Fruit fly (Drosophila melanogaster) whole organism, embryonic: ENCODE data around the gene CG7916.

Experiments used
- Ada2b ChIP-seq: fragments of 200-800 bp; sonication (Bioruptor generic); IDR thresholded peaks from 2 replicates; pipeline ENCODE4 v1.3.6; 2022; ENCODE audit warnings: missing biosample characterization, missing genetic modification characterization
- Adf1 ChIP-seq: fragments of 200-800 bp; sonication (Bioruptor generic); IDR thresholded peaks from 2 replicates; pipeline ENCODE4 v1.3.6; 2022; ENCODE audit warnings: missing biosample characterization, missing genetic modification characterization
- CG10147 ChIP-seq: fragments of 200-800 bp; sonication (Bioruptor generic); optimal IDR thresholded peaks from 2 replicates; lab custom pipeline; 2019; ENCODE audit warnings: missing biosample characterization, mild to moderate bottlenecking, missing genetic modification characterization, moderate library complexity
- CG10321 ChIP-seq: fragments of 200-800 bp; sonication (Bioruptor generic); IDR thresholded peaks from 2 replicates; pipeline ENCODE4 v1.3.6; 2022; ENCODE audit warnings: missing biosample characterization, missing genetic modification characterization
- CG10543 ChIP-seq: fragments of 200-800 bp; sonication (Bioruptor generic); optimal IDR thresholded peaks from 3 replicates; lab custom pipeline; 2017; ENCODE audit warnings: missing biosample characterization, mild to moderate bottlenecking, missing genetic modification characterization, moderate library complexity
- CG11560 ChIP-seq: fragments of 200-800 bp; sonication (Bioruptor generic); IDR thresholded peaks from 3 replicates; pipeline ENCODE4 v1.3.6; 2022; ENCODE audit warnings: missing biosample characterization, missing genetic modification characterization
- CG11696 ChIP-seq: fragments of 200-800 bp; sonication (Bioruptor generic); IDR thresholded peaks from 2 replicates; pipeline ENCODE4 v1.3.6; 2022; ENCODE audit warnings: missing biosample characterization, missing genetic modification characterization
- CG12236 ChIP-seq: fragments of 200-800 bp; sonication (Bioruptor generic); optimal IDR thresholded peaks from 2 replicates; lab custom pipeline; 2016; ENCODE audit warnings: missing biosample characterization, missing genetic modification characterization
- CG15269 ChIP-seq: fragments of 200-800 bp; sonication (Bioruptor generic); optimal IDR thresholded peaks from 2 replicates; lab custom pipeline; 2018; ENCODE audit warnings: missing biosample characterization, mild to moderate bottlenecking, missing genetic modification characterization, moderate library complexity
- CG1603 ChIP-seq: fragments of 200-800 bp; sonication (Bioruptor generic); optimal IDR thresholded peaks from 2 replicates; lab custom pipeline; 2019; ENCODE audit warnings: missing biosample characterization, mild to moderate bottlenecking, missing genetic modification characterization, moderate library complexity
- CG17612 ChIP-seq: fragments of 200-800 bp; sonication (Bioruptor generic); IDR thresholded peaks from 2 replicates; pipeline ENCODE4 v1.3.6; 2022; ENCODE audit warnings: missing biosample characterization, missing genetic modification characterization
- CG31365 ChIP-seq: fragments of 200-800 bp; sonication (Bioruptor generic); optimal IDR thresholded peaks from 2 replicates; lab custom pipeline; 2018; ENCODE audit warnings: missing biosample characterization, mild to moderate bottlenecking, missing genetic modification characterization
- CG32532 ChIP-seq: fragments of 200-800 bp; sonication (Bioruptor generic); IDR thresholded peaks from 2 replicates; pipeline ENCODE4 v1.3.6; 2022; ENCODE audit warnings: missing biosample characterization, missing genetic modification characterization
- CG32767 ChIP-seq: fragments of 200-800 bp; sonication (Bioruptor generic); IDR thresholded peaks from 2 replicates; pipeline ENCODE4 v1.3.6; 2022; ENCODE audit warnings: missing biosample characterization, missing genetic modification characterization
- CG32772 ChIP-seq: fragments of 200-800 bp; sonication (Bioruptor generic); IDR thresholded peaks from 2 replicates; pipeline ENCODE4 v1.3.6; 2022; ENCODE audit warnings: missing biosample characterization, missing genetic modification characterization
- CG3281 ChIP-seq: fragments of 200-800 bp; sonication (Bioruptor generic); optimal IDR thresholded peaks from 3 replicates; lab custom pipeline; 2017; ENCODE audit warnings: missing biosample characterization, mild to moderate bottlenecking, missing genetic modification characterization
- CG3838 ChIP-seq: fragments of 200-800 bp; sonication (Bioruptor generic); optimal IDR thresholded peaks from 3 replicates; lab custom pipeline; 2016; ENCODE audit warnings: missing biosample characterization, missing genetic modification characterization
- CG7556 ChIP-seq: fragments of 200-800 bp; sonication (Bioruptor generic); optimal IDR thresholded peaks from 2 replicates; lab custom pipeline; 2017; ENCODE audit warnings: missing biosample characterization, mild to moderate bottlenecking, missing genetic modification characterization
- CG8388 ChIP-seq: fragments of 200-800 bp; sonication (Bioruptor generic); optimal IDR thresholded peaks from 2 replicates; lab custom pipeline; 2019; ENCODE audit warnings: missing biosample characterization, mild to moderate bottlenecking, missing genetic modification characterization, moderate library complexity
- Dll ChIP-seq: fragments of 200-800 bp; sonication (Bioruptor generic); IDR thresholded peaks from 4 replicates; pipeline ENCODE4 v1.3.6; 2022; ENCODE audit warnings: missing biosample characterization, missing genetic modification characterization; ENCODE audit not compliant: partially characterized antibody
- Ets65A ChIP-seq: fragments of 200-800 bp; sonication (Bioruptor generic); peaks from one replicate; lab custom pipeline; 2016; ENCODE audit warnings: missing biosample characterization, missing genetic modification characterization
- H2.0 ChIP-seq: fragments of 200-800 bp; sonication (Bioruptor generic); IDR thresholded peaks from 2 replicates; pipeline ENCODE4 v1.3.6; 2022; ENCODE audit warnings: missing biosample characterization, missing genetic modification characterization
- Hr78 ChIP-seq, 2 experiments: fragments of 200-800 bp in 1 of 2; fragments of >200 bp in 1 of 2; sonication (Bioruptor generic) in 1 of 2; optimal IDR thresholded peaks; 2 replicates each; lab custom pipeline; 2017 to 2019; ENCODE audit warnings: missing biosample characterization in 2 of 2, missing genetic modification characterization in 2 of 2, mild to moderate bottlenecking in 1 of 2, moderate library complexity in 1 of 2
- Hsf ChIP-seq: fragments of 200-800 bp; sonication (Bioruptor generic); optimal IDR thresholded peaks from 3 replicates; lab custom pipeline; 2016; ENCODE audit warnings: missing biosample characterization, missing genetic modification characterization
- Med ChIP-seq: fragments of 200-800 bp; sonication (Bioruptor generic); peaks from one replicate; lab custom pipeline; 2016; ENCODE audit warnings: missing biosample characterization, missing genetic modification characterization, mild to moderate bottlenecking, inconsistent platforms, moderate library complexity
- Pdp1 ChIP-seq, 2 experiments: fragments of 200-800 bp; sonication (Bioruptor generic); optimal IDR thresholded peaks; 3 replicates each; lab custom pipeline; 2016; ENCODE audit warnings: missing biosample characterization in 2 of 2, missing genetic modification characterization in 2 of 2, mild to moderate bottlenecking in 1 of 2, moderate library complexity in 1 of 2
- Sry-β ChIP-seq: fragments of 200-800 bp; sonication (Bioruptor generic); optimal IDR thresholded peaks from 2 replicates; lab custom pipeline; 2018; ENCODE audit warnings: missing biosample characterization, mild to moderate bottlenecking, missing genetic modification characterization, moderate library complexity
- Sry-δ ChIP-seq: fragments of 200-800 bp; sonication (Bioruptor generic); optimal IDR thresholded peaks from 2 replicates; lab custom pipeline; 2016; ENCODE audit warnings: missing biosample characterization, missing genetic modification characterization
- Stat92E ChIP-seq, 3 experiments: fragments of >200 bp in 2 of 3; fragments of 200-800 bp in 1 of 3; sonication (Bioruptor generic) in 1 of 3; optimal IDR thresholded peaks; 2 replicates each; lab custom pipeline; 2017 to 2019; ENCODE audit warnings: missing biosample characterization in 3 of 3, missing genetic modification characterization in 3 of 3, mild to moderate bottlenecking in 1 of 3, moderate library complexity in 1 of 3
- br ChIP-seq: fragments of >200 bp; optimal IDR thresholded peaks from 2 replicates; lab custom pipeline; 2017
- chinmo ChIP-seq: fragments of 200-800 bp; sonication (Bioruptor generic); IDR thresholded peaks from 4 replicates; pipeline ENCODE4 v1.3.6; 2022; ENCODE audit warnings: missing biosample characterization, missing genetic modification characterization; ENCODE audit not compliant: partially characterized antibody
- crol ChIP-seq: fragments of 200-800 bp; sonication (Bioruptor generic); IDR thresholded peaks from 2 replicates; pipeline ENCODE4 v1.3.6; 2022; ENCODE audit warnings: missing biosample characterization, missing genetic modification characterization
- cwo ChIP-seq: fragments of 200-800 bp; sonication (Bioruptor generic); optimal IDR thresholded peaks from 3 replicates; lab custom pipeline; 2017; ENCODE audit warnings: missing biosample characterization, missing genetic modification characterization, mild to moderate bottlenecking, moderate library complexity, missing genetic modification reagents
- da ChIP-seq: fragments of 200-800 bp; sonication (Bioruptor generic); optimal IDR thresholded peaks from 2 replicates; lab custom pipeline; 2016; ENCODE audit warnings: missing biosample characterization, missing genetic modification characterization
- dati ChIP-seq: fragments of 200-800 bp; sonication (Bioruptor generic); IDR thresholded peaks from 2 replicates; pipeline ENCODE4 v1.3.6; 2022; ENCODE audit warnings: missing biosample characterization, missing genetic modification characterization
- dmrt99B ChIP-seq: fragments of 200-800 bp; sonication (Bioruptor generic); optimal IDR thresholded peaks from 2 replicates; lab custom pipeline; 2018; ENCODE audit warnings: missing biosample characterization, mild to moderate bottlenecking, missing genetic modification characterization, moderate library complexity
- dpn ChIP-seq, 2 experiments: fragments of 200-800 bp; sonication (Bioruptor generic); optimal IDR thresholded peaks; 3 replicates each; lab custom pipeline; 2016; ENCODE audit warnings: missing biosample characterization in 2 of 2, missing genetic modification characterization in 2 of 2
- lmd ChIP-seq: fragments of 200-800 bp; sonication (Bioruptor generic); IDR thresholded peaks from 2 replicates; pipeline ENCODE4 v1.3.6; 2022; ENCODE audit warnings: missing biosample characterization, missing genetic modification characterization
- mam ChIP-seq: fragments of 200-800 bp; sonication (Bioruptor generic); optimal IDR thresholded peaks from 3 replicates; lab custom pipeline; 2016; ENCODE audit warnings: missing biosample characterization, missing genetic modification characterization
- peb ChIP-seq: fragments of 200-800 bp; sonication (Bioruptor generic); IDR thresholded peaks from 2 replicates; pipeline ENCODE4 v1.3.6; 2022; ENCODE audit warnings: missing biosample characterization, missing genetic modification characterization
- pho ChIP-seq: fragments of 200-800 bp; sonication (Bioruptor generic); optimal IDR thresholded peaks from 2 replicates; lab custom pipeline; 2016; ENCODE audit warnings: missing biosample characterization, missing genetic modification characterization
- shn ChIP-seq: fragments of 200-800 bp; sonication (Bioruptor generic); optimal IDR thresholded peaks from 3 replicates; lab custom pipeline; 2016; ENCODE audit warnings: missing biosample characterization, missing genetic modification characterization
- slbo ChIP-seq: fragments of 200-800 bp; sonication (Bioruptor generic); IDR thresholded peaks from 2 replicates; pipeline ENCODE4 v1.3.6; 2022; ENCODE audit warnings: missing biosample characterization, missing genetic modification characterization
- sr ChIP-seq: fragments of 200-800 bp; sonication (Bioruptor generic); IDR thresholded peaks from 3 replicates; pipeline ENCODE4 v1.3.6; 2022; ENCODE audit warnings: missing biosample characterization, missing genetic modification characterization
- stc ChIP-seq: fragments of 200-800 bp; sonication (Bioruptor generic); IDR thresholded peaks from 2 replicates; pipeline ENCODE4 v1.3.6; 2022; ENCODE audit warnings: missing biosample characterization, missing genetic modification characterization
- tup ChIP-seq: fragments of 200-800 bp; sonication (Bioruptor generic); optimal IDR thresholded peaks from 2 replicates; lab custom pipeline; 2016; ENCODE audit warnings: missing biosample characterization, mild to moderate bottlenecking, missing genetic modification characterization, moderate library complexity
- unc-4 ChIP-seq: fragments of 200-800 bp; sonication (Bioruptor generic); IDR thresholded peaks from 2 replicates; pipeline ENCODE4 v1.3.6; 2022; ENCODE audit warnings: missing biosample characterization, missing genetic modification characterization; ENCODE audit not compliant: partially characterized antibody
- vvl ChIP-seq: fragments of 200-800 bp; sonication (Bioruptor generic); IDR thresholded peaks from 2 replicates; pipeline ENCODE4 v1.3.6; 2022; ENCODE audit warnings: missing biosample characterization, missing genetic modification characterization
- wdn ChIP-seq: fragments of 200-800 bp; sonication (Bioruptor generic); IDR thresholded peaks from 2 replicates; pipeline ENCODE4 v1.3.6; 2022; ENCODE audit warnings: missing biosample characterization, missing genetic modification characterization

CG7916 gene

DNA sequence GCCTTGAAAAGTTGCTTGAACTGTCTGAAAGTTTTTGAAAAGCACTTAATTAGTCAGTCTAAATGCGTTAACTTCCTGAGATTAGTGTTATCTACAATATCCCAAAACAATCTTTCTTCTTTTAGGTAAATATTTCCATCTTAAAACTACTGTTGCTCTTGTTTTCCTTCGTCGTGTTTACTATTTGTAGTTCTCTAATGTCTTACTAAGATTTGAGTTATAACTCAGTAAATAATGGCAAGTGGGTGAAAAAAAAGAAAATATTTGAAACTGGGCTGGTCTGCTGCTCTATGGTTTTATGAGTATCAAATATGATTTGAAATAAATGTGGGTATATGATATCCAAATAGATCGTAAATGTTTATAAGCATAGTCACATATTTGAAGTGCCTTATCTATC, 45.4 kb upstream of the CG7916 start (continued):
- TF ChIP-seq CG3281 (GFP tag; lab: Kevin White, UChicago) (peak; percentile 12), CG31365 (peak; percentile 13), Sry-δ (GFP tag; lab: Kevin White, UChicago) (no peak), CG8388 (GFP tag; lab: Kevin White, UChicago) (no peak), CG32767 (no peak), wdn (no peak), unc-4 (no peak), H2.0 (GFP tag; lab: Robert Waterston, UW) (no peak)
- TF ChIP-seq, all 482 proteins: peak for 14

dm6 chr2L:13802075-13802639, 44.4 kb upstream of the CG7916 start:
- TF ChIP-seq crol (peak; percentile 45; the same call in 1 of the 2 replicates), shn (GFP tag; lab: Kevin White, UChicago) (no peak), CG1603 (no peak), vvl (peak; percentile 46; the same call in 1 of the 2 replicates), chinmo (peak; percentile 83; the same call in 3 of the 4 replicates), tup (GFP tag; lab: Kevin White, UChicago) (no peak), CG15269 (tag; lab: Kevin White, UChicago) (peak; percentile 13), CG10147 (GFP tag; lab: Kevin White, UChicago) (no peak), CG11560 (tag; lab: Robert Waterston, UW) (no peak), cwo (GFP tag; lab: Kevin White, UChicago) (peak; percentile 22), Pdp1 (GFP tag; optimal IDR thresholded peaks at IDR 0.05; lab: Kevin White, UChicago) (peak in 1 of 2 experiments; percentile 45), Adf1 (GFP tag; lab: Robert Waterston, UW) (peak; percentile 22; the same call in 1 of the 2 replicates), CG10543 (GFP tag; lab: Kevin White, UChicago) (peak; percentile 50), CG32532 (0 out of 2 replicates have a peak, but pooled peaks have one; percentile 18), CG17612 (GFP tag; lab: Robert Waterston, UW) (no peak), Ada2b (GFP tag; lab: Robert Waterston, UW) (no peak), Med (GFP tag; lab: Kevin White, UChicago) (peak; percentile 60), dpn (GFP tag; optimal IDR thresholded peaks at IDR 0.05; lab: Kevin White, UChicago) (no peak), CG10321 (GFP tag; lab: Robert Waterston, UW) (no peak), CG11696 (GFP tag; lab: Robert Waterston, UW) (no peak), Dll (GFP tag; lab: Robert Waterston, UW) (no peak), dmrt99B (tag; lab: Kevin White, UChicago) (no peak)

DNA sequence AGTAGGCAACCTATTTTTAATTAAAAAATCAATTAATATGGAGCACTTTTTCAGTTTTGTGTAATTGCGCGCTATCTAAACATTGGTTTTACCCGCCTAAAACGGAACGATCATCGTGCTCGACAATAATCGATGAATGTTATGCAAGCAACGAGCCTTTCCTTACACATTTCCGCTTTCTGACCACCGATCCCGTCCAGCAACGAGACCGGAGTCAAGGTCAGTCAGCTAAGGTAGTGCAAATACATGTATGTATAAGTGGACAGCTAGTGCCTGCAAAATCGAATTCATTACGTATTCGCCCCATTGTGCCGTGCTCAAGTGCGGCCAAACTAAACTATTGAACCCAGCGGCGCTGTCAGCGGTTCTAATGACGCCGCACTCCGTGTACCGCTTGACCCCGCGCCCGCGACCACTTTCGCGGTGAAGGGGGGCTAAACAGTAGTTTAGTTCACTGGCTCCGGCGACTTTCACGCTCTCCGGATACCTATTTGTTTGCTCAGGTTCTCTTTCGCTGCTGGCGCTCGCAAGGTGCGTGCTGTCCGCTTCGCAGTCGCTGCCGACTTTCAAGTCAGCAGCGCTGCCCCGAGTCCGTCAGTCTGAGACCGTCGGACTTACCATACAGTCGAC, 43.4 kb upstream of the CG7916 start, which contains the start of gene CAH1:
CAH1 (plus strand) TSS at position 595 of the 630 bp plus-strand sequence.
- TF ChIP-seq CG12236 (GFP tag; lab: Kevin White, UChicago) (no peak), slbo (GFP tag; lab: Robert Waterston, UW) (0 out of 2 replicates have a peak, but pooled peaks have one; percentile 5), CG32772 (no peak), CG3838 (no peak), lmd (GFP tag; lab: Robert Waterston, UW) (no peak), Sry-β (GFP tag; lab: Kevin White, UChicago) (no peak), CG7556 (GFP tag; lab: Kevin White, UChicago) (no peak), Ets65A (GFP tag; lab: Kevin White, UChicago) (peak; percentile 22), sr (no peak), pho (no peak), Hsf (no peak), Stat92E (GFP tag; optimal IDR thresholded peaks at IDR 0.05; lab: Kevin White, UChicago) (no peak), dati (GFP tag; lab: Robert Waterston, UW) (no peak), mam (GFP tag; lab: Kevin White, UChicago) (no peak), stc (GFP tag; lab: Robert Waterston, UW) (no peak), Hr78 (GFP tag; optimal IDR thresholded peaks at IDR 0.05; lab: Kevin White, UChicago) (peak in 1 of 2 experiments; percentile 96), peb (GFP tag; lab: Robert Waterston, UW) (no peak), br (no peak), da (no peak)
